Worm (Caenorhabditis elegans) whole organism, late embryonic: ENCODE measurements around the gene xnd-1.
A peak's percentile ranks its signal among the peaks of the same experiment; 100 is the strongest.

ENCODE experiments used
- C38D4.7 ChIP-seq: fragments of 200-800 bp; sonication (Bioruptor generic); optimal IDR thresholded peaks from 2 replicates; lab custom pipeline; 2018; ENCODE audit warnings: mild to moderate bottlenecking, missing genetic modification characterization, moderate library complexity, missing compliant biosample characterization
- F13H6.1 ChIP-seq: sonication (generic microtip); optimal IDR thresholded peaks from 2 replicates; lab custom pipeline; 2016; ENCODE audit warnings: missing genetic modification characterization, missing compliant biosample characterization
- K02D7.2 ChIP-seq: sonication (generic microtip); optimal IDR thresholded peaks from 2 replicates; lab custom pipeline; 2017; ENCODE audit warnings: mild to moderate bottlenecking, missing genetic modification characterization, missing compliant biosample characterization
- T23F11.4 ChIP-seq: fragments of 200-800 bp; sonication (Bioruptor generic); optimal IDR thresholded peaks from 2 replicates; lab custom pipeline; 2018; ENCODE audit warnings: mild to moderate bottlenecking, missing genetic modification characterization, missing compliant biosample characterization
- Y22D7AL.16 ChIP-seq: sonication (generic microtip); optimal IDR thresholded peaks from 2 replicates; lab custom pipeline; 2016; ENCODE audit warnings: missing genetic modification characterization, missing compliant biosample characterization
- ahr-1 ChIP-seq: sonication (generic microtip); optimal IDR thresholded peaks from 2 replicates; lab custom pipeline; 2016; ENCODE audit warnings: missing genetic modification characterization, missing compliant biosample characterization
- ama-1 ChIP-seq: fragments of 150-350 bp; optimal IDR thresholded peaks from 2 replicates; lab custom pipeline; 2014
- ceh-14 ChIP-seq: sonication (generic microtip); optimal IDR thresholded peaks from 2 replicates; lab custom pipeline; 2016; ENCODE audit warnings: missing genotype, missing genetic modification characterization, missing compliant biosample characterization
- ceh-18 ChIP-seq: sonication (generic microtip); optimal IDR thresholded peaks from 2 replicates; lab custom pipeline; 2016; ENCODE audit warnings: missing genetic modification characterization, missing compliant biosample characterization
- ceh-19 ChIP-seq: fragments of 200-800 bp; sonication (Bioruptor generic); optimal IDR thresholded peaks from 2 replicates; lab custom pipeline; 2018; ENCODE audit warnings: mild to moderate bottlenecking, missing genetic modification characterization, missing compliant biosample characterization
- ceh-2 ChIP-seq: sonication (generic microtip); optimal IDR thresholded peaks from 2 replicates; lab custom pipeline; 2016; ENCODE audit warnings: missing genotype, missing genetic modification characterization, missing compliant biosample characterization
- ceh-24 ChIP-seq: sonication (generic microtip); optimal IDR thresholded peaks from 2 replicates; lab custom pipeline; 2016; ENCODE audit warnings: mild to moderate bottlenecking, missing genetic modification characterization, missing compliant biosample characterization
- ceh-30 ChIP-seq: fragments of 150-350 bp; optimal IDR thresholded peaks from 2 replicates; lab custom pipeline; 2014; ENCODE audit warnings: missing biosample characterization, missing genetic modification characterization
- ceh-31 ChIP-seq: sonication (generic microtip); optimal IDR thresholded peaks from 2 replicates; lab custom pipeline; 2016; ENCODE audit warnings: missing genetic modification characterization, missing compliant biosample characterization
- ceh-34 ChIP-seq: sonication (generic microtip); optimal IDR thresholded peaks from 2 replicates; lab custom pipeline; 2016; ENCODE audit warnings: mild to moderate bottlenecking, missing genetic modification characterization, missing compliant biosample characterization
- ceh-45 ChIP-seq: fragments of 200-800 bp; sonication (Bioruptor generic); IDR thresholded peaks from 2 replicates; pipeline ENCODE4 v1.3.6; 2022; ENCODE audit warnings: missing genetic modification reagents, missing genetic modification characterization, missing compliant biosample characterization
- ceh-48 ChIP-seq: sonication (generic microtip); optimal IDR thresholded peaks from 2 replicates; lab custom pipeline; 2016; ENCODE audit warnings: missing genetic modification characterization, inconsistent platforms, missing compliant biosample characterization
- dmd-4 ChIP-seq: sonication (generic microtip); optimal IDR thresholded peaks from 2 replicates; lab custom pipeline; 2016; ENCODE audit warnings: borderline replicate concordance, missing genetic modification characterization, missing compliant biosample characterization
- ets-4 ChIP-seq: sonication (generic microtip); optimal IDR thresholded peaks from 2 replicates; lab custom pipeline; 2016; ENCODE audit warnings: missing genetic modification characterization, missing compliant biosample characterization
- eyg-1 ChIP-seq: sonication (generic microtip); optimal IDR thresholded peaks from 2 replicates; lab custom pipeline; 2016; ENCODE audit warnings: missing genotype, missing genetic modification characterization, missing compliant biosample characterization
- fkh-10 ChIP-seq: fragments of 150-350 bp; optimal IDR thresholded peaks from 2 replicates; lab custom pipeline; 2014; ENCODE audit warnings: missing biosample characterization, missing genetic modification reagents, missing genetic modification characterization
- hlh-13 ChIP-seq: fragments of 200-800 bp; sonication (Bioruptor generic); optimal IDR thresholded peaks from 2 replicates; lab custom pipeline; 2018; ENCODE audit warnings: mild to moderate bottlenecking, missing genetic modification characterization, missing compliant biosample characterization
- hlh-15 ChIP-seq: sonication (generic microtip); optimal IDR thresholded peaks from 2 replicates; lab custom pipeline; 2016; ENCODE audit warnings: missing genetic modification characterization, missing compliant biosample characterization
- hlh-30 ChIP-seq: sonication (generic microtip); optimal IDR thresholded peaks from 2 replicates; lab custom pipeline; 2017; ENCODE audit warnings: antibody characterized with exemption, missing genetic modification characterization, missing compliant biosample characterization; ENCODE audit not compliant: insufficient read depth
- hlh-6 ChIP-seq: sonication (generic microtip); optimal IDR thresholded peaks from 2 replicates; lab custom pipeline; 2016; ENCODE audit warnings: missing genotype, missing genetic modification characterization, missing compliant biosample characterization
- lin-11 ChIP-seq: fragments of 200-800 bp; sonication (Bioruptor generic); optimal IDR thresholded peaks from 2 replicates; lab custom pipeline; 2018; ENCODE audit warnings: mild to moderate bottlenecking, missing genetic modification characterization, missing compliant biosample characterization
- madf-2 ChIP-seq: sonication (generic microtip); optimal IDR thresholded peaks from 2 replicates; lab custom pipeline; 2017; ENCODE audit warnings: missing genetic modification characterization, missing compliant biosample characterization
- mec-3 ChIP-seq: sonication (generic microtip); optimal IDR thresholded peaks from 2 replicates; lab custom pipeline; 2016; ENCODE audit warnings: borderline replicate concordance, missing genetic modification characterization, missing compliant biosample characterization
- nfya-1 ChIP-seq: sonication (generic microtip); optimal IDR thresholded peaks from 2 replicates; lab custom pipeline; 2017; ENCODE audit warnings: missing genetic modification characterization, mild to moderate bottlenecking, missing compliant biosample characterization, antibody characterized with exemption, moderate library complexity
- nhr-11 ChIP-seq: fragments of 150-350 bp; optimal IDR thresholded peaks from 2 replicates; lab custom pipeline; 2014; ENCODE audit warnings: missing biosample characterization, missing genetic modification characterization
- odd-2 ChIP-seq: sonication (generic microtip); optimal IDR thresholded peaks from 2 replicates; lab custom pipeline; 2017; ENCODE audit warnings: antibody characterized with exemption, mild to moderate bottlenecking, missing genetic modification characterization, missing compliant biosample characterization
- pag-3 ChIP-seq: sonication (generic microtip); optimal IDR thresholded peaks from 2 replicates; lab custom pipeline; 2016; ENCODE audit warnings: missing compliant biosample characterization, missing genetic modification characterization, borderline replicate concordance
- pat-9 ChIP-seq: fragments of 200-800 bp; sonication (Bioruptor generic); optimal IDR thresholded peaks from 2 replicates; lab custom pipeline; 2018; ENCODE audit warnings: mild to moderate bottlenecking, missing genetic modification characterization, moderate library complexity, missing compliant biosample characterization
- pax-1 ChIP-seq: fragments of 150-350 bp; optimal IDR thresholded peaks from 2 replicates; lab custom pipeline; 2014; ENCODE audit warnings: missing biosample characterization, missing genetic modification characterization
- pros-1 ChIP-seq: fragments of 150-350 bp; optimal IDR thresholded peaks from 2 replicates; lab custom pipeline; 2014; ENCODE audit warnings: missing biosample characterization, missing genetic modification reagents, missing genetic modification characterization
- ref-2 ChIP-seq: sonication (generic microtip); optimal IDR thresholded peaks from 2 replicates; lab custom pipeline; 2016; ENCODE audit warnings: missing genetic modification characterization, missing compliant biosample characterization
- rnt-1 ChIP-seq: sonication (generic microtip); optimal IDR thresholded peaks from 2 replicates; lab custom pipeline; 2016; ENCODE audit warnings: missing genetic modification characterization, missing compliant biosample characterization
- sdc-2 ChIP-seq: sonication (generic microtip); optimal IDR thresholded peaks from 2 replicates; lab custom pipeline; 2016; ENCODE audit warnings: missing genotype, missing genetic modification characterization, missing compliant biosample characterization
- sox-2 ChIP-seq: fragments of 200-800 bp; sonication (Bioruptor generic); IDR thresholded peaks from 2 replicates; pipeline ENCODE4 v1.3.6; 2022; ENCODE audit warnings: missing genetic modification reagents, missing genetic modification characterization, missing compliant biosample characterization
- sox-4 ChIP-seq: sonication (generic microtip); optimal IDR thresholded peaks from 2 replicates; lab custom pipeline; 2017; ENCODE audit warnings: mild to moderate bottlenecking, missing genetic modification characterization, inconsistent platforms, missing compliant biosample characterization
- syd-9 ChIP-seq: sonication (generic microtip); optimal IDR thresholded peaks from 2 replicates; lab custom pipeline; 2016; ENCODE audit warnings: mild to moderate bottlenecking, missing genetic modification characterization, moderate library complexity, missing compliant biosample characterization
- tbx-2 ChIP-seq: sonication (generic microtip); optimal IDR thresholded peaks from 2 replicates; lab custom pipeline; 2016; ENCODE audit warnings: missing genetic modification characterization, missing compliant biosample characterization
- tbx-7 ChIP-seq: sonication (generic microtip); optimal IDR thresholded peaks from 2 replicates; lab custom pipeline; 2016; ENCODE audit warnings: missing genotype, missing genetic modification characterization, missing compliant biosample characterization
- unc-3 ChIP-seq, 2 experiments: fragments of 200-800 bp in 1 of 2; sonication (Bioruptor generic) in 1 of 2; sonication (generic microtip) in 1 of 2; conservative IDR thresholded peaks in 1 of 2; optimal IDR thresholded peaks in 1 of 2; 2 replicates each; pipeline versions ENCODE4 v1.3.6 to Lab custom; 2016 to 2022; ENCODE audit warnings: missing compliant biosample characterization in 2 of 2, missing genetic modification characterization in 2 of 2, missing genetic modification reagents in 1 of 2
- unc-42 ChIP-seq: sonication (generic microtip); optimal IDR thresholded peaks from 2 replicates; lab custom pipeline; 2016; ENCODE audit warnings: missing genotype, missing genetic modification characterization, missing compliant biosample characterization
- unc-86 ChIP-seq: sonication (generic microtip); optimal IDR thresholded peaks from 2 replicates; lab custom pipeline; 2016; ENCODE audit warnings: missing genetic modification characterization, missing compliant biosample characterization
- zip-5 ChIP-seq: sonication (generic microtip); optimal IDR thresholded peaks from 2 replicates; lab custom pipeline; 2016; ENCODE audit warnings: missing genetic modification characterization, missing compliant biosample characterization
- ztf-16 ChIP-seq: sonication (generic microtip); optimal IDR thresholded peaks from 2 replicates; lab custom pipeline; 2017; ENCODE audit warnings: missing genetic modification characterization, missing compliant biosample characterization

xnd-1 gene

DNA sequence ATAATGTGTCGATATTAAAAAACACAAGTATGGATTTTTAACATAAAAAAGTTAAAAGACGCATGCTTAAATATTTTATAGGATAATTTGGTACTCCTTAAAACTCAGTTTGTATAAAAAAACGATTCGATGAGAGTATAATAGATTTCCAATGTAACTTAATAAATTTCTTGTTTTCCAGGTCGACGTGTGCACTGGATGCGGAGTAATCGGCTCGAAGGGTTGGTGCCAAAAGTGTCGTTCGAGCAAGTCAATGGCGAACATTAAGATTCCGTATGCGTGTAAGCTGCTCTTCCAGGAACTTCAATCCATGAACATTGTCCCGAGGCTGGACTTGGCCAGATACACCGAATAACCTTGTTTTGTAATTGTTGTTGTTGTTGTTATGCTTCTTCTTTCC is 39.9 kb upstream of the xnd-1 start:
- TF ChIP-seq tbx-2 (tag; lab: Kevin White, UChicago) (no peak), zip-5 (no peak), Y22D7AL.16 (tag; lab: Kevin White, UChicago) (no peak), ceh-30 (tag; lab: Kevin White, UChicago) (no peak), hlh-13 (GFP tag; lab: Kevin White, UChicago) (no peak), nhr-11 (tag; lab: Kevin White, UChicago) (no peak), mec-3 (no peak), C38D4.7 (GFP tag; lab: Kevin White, UChicago) (no peak), ets-4 (no peak), ceh-34 (tag; lab: Kevin White, UChicago) (no peak), tbx-7 (tag; lab: Kevin White, UChicago) (no peak), rnt-1 (no peak), pax-1 (tag; lab: Kevin White, UChicago) (no peak), pag-3 (no peak), hlh-6 (tag; lab: Kevin White, UChicago) (no peak), T23F11.4 (no peak), pros-1 (tag; lab: Kevin White, UChicago) (no peak), syd-9 (no peak)

DNA sequence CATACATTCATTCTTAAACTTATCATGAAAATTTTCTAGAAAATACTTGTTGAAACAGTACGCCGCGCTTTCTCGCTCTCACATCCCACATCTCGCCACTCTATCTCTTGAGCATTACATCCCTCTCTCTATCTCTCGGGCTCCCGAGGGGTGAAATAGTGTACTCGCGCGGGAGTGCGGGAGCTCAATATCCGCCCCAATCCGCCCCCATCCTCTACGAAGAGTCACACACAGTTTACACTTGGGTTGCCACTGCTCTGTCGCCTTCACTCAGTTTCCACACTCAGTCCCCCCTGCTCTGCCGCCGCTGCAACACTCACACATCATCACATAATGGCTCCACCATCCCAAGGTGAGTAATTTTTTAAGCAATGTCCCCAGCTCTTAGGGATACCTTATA is 39.5 kb upstream of the xnd-1 start, which contains the start of gene mlc-3:
TSS of gene mlc-3 (plus strand) at position 227 of the 400 bp plus-strand sequence.
- TF ChIP-seq tbx-2 (tag; lab: Kevin White, UChicago) (peak; percentile 32), ets-4 (peak; percentile 68), dmd-4 (tag; lab: Kevin White, UChicago) (no peak), hlh-30 (tag; lab: Kevin White, UChicago) (no peak), ama-1 (no peak), ceh-31 (peak; percentile 45), ceh-24 (tag; lab: Kevin White, UChicago) (no peak), hlh-15 (tag; lab: Kevin White, UChicago) (no peak), pat-9 (tag; lab: Kevin White, UChicago) (peak; percentile 47), unc-3 (GFP tag; conservative IDR thresholded peaks at IDR 0.05; lab: Robert Waterston, UW) (no peak), unc-3 (tag; optimal IDR thresholded peaks at IDR 0.05; lab: Kevin White, UChicago) (no peak), unc-86 (no peak), ahr-1 (tag; lab: Kevin White, UChicago) (no peak), hlh-13 (GFP tag; lab: Kevin White, UChicago) (no peak), K02D7.2 (tag; lab: Kevin White, UChicago) (no peak), pros-1 (tag; lab: Kevin White, UChicago) (no peak), sdc-2 (tag; lab: Kevin White, UChicago) (no peak), sox-4 (tag; lab: Kevin White, UChicago) (no peak), ceh-14 (peak; percentile 34), ceh-48 (tag; lab: Kevin White, UChicago) (no peak), lin-11 (tag; lab: Kevin White, UChicago) (no peak), odd-2 (tag; lab: Kevin White, UChicago) (no peak), nfya-1 (tag; lab: Kevin White, UChicago) (peak; percentile 13), eyg-1 (tag; lab: Kevin White, UChicago) (peak; percentile 14), Y22D7AL.16 (tag; lab: Kevin White, UChicago) (no peak), sox-2 (GFP tag; lab: Robert Waterston, UW) (no peak), ceh-18 (tag; lab: Kevin White, UChicago) (peak; percentile 73), ceh-2 (tag; lab: Kevin White, UChicago) (no peak), ref-2 (peak; percentile 32), ceh-34 (tag; lab: Kevin White, UChicago) (peak; percentile 58), ceh-19 (no peak), syd-9 (no peak), hlh-6 (tag; lab: Kevin White, UChicago) (no peak), ceh-45 (GFP tag; lab: Robert Waterston, UW) (no peak), ztf-16 (tag; lab: Kevin White, UChicago) (no peak), unc-42 (tag; lab: Kevin White, UChicago) (no peak), pag-3 (no peak), madf-2 (tag; lab: Kevin White, UChicago) (no peak), T23F11.4 (no peak), F13H6.1 (no peak), tbx-7 (tag; lab: Kevin White, UChicago) (no peak), mec-3 (no peak), zip-5 (no peak), fkh-10 (no peak)
